Worm (Caenorhabditis elegans) whole organism, early embryonic: ENCODE measurements around the gene apx-1.

Experiments used
- F13C5.2 ChIP-seq: sonication (generic microtip); optimal IDR thresholded peaks from 2 replicates; lab custom pipeline; 2017; ENCODE audit warnings: mild to moderate bottlenecking, missing genetic modification characterization, inconsistent platforms, missing compliant biosample characterization
- ama-1 ChIP-seq: fragments of 150-350 bp; optimal IDR thresholded peaks from 2 replicates; lab custom pipeline; 2014
- ceh-36 ChIP-seq: sonication (generic microtip); optimal IDR thresholded peaks from 2 replicates; lab custom pipeline; 2016; ENCODE audit warnings: missing genetic modification characterization, inconsistent platforms, missing compliant biosample characterization
- ets-7 ChIP-seq: sonication (generic microtip); optimal IDR thresholded peaks from 2 replicates; lab custom pipeline; 2016; ENCODE audit warnings: missing genotype, missing genetic modification characterization, missing compliant biosample characterization

- TF ChIP-seq ama-1 (no peak), F13C5.2 (tag; lab: Kevin White, UChicago) (no peak), ceh-36 (no peak), ets-7 (no peak)
Measured at ce11 chrV:3230597-3230996, 20.6 kb downstream of the apx-1 start, which contains the start of gene K08D9.10.
